Worm (Caenorhabditis elegans) whole organism, mixed stage, embryonic: Measurements from ENCODE around the gene R31.2.
A peak's percentile ranks its signal among the peaks of the same experiment; 100 is the strongest.

Experiments
- M03D4.4 ChIP-seq: sonication (generic microtip); optimal IDR thresholded peaks from 2 replicates; lab custom pipeline; 2017; ENCODE audit warnings: mild to moderate bottlenecking, missing genetic modification characterization, missing compliant biosample characterization
- bed-3 ChIP-seq: fragments of 200-800 bp; sonication (Bioruptor generic); optimal IDR thresholded peaks from 3 replicates; lab custom pipeline; 2018; ENCODE audit warnings: mild to moderate bottlenecking, missing genetic modification characterization, moderate library complexity, missing compliant biosample characterization
- blmp-1 ChIP-seq: fragments of 150-350 bp; optimal IDR thresholded peaks from 2 replicates; lab custom pipeline; 2014; ENCODE audit warnings: missing biosample characterization, missing genetic modification characterization
- ceh-39 ChIP-seq: fragments of 150-350 bp; optimal IDR thresholded peaks from 2 replicates; lab custom pipeline; 2014; ENCODE audit warnings: missing biosample characterization, missing genetic modification characterization
- ceh-43 ChIP-seq: fragments of 200-800 bp; sonication (Bioruptor generic); optimal IDR thresholded peaks from 2 replicates; lab custom pipeline; 2018; ENCODE audit warnings: mild to moderate bottlenecking, missing genetic modification characterization, moderate library complexity, missing compliant biosample characterization
- ceh-83 ChIP-seq: fragments of 200-800 bp; sonication (Bioruptor generic); optimal IDR thresholded peaks from 2 replicates; lab custom pipeline; 2018; ENCODE audit warnings: mild to moderate bottlenecking, missing genetic modification characterization, missing compliant biosample characterization
- ces-1 ChIP-seq: fragments of 150-350 bp; optimal IDR thresholded peaks from 2 replicates; lab custom pipeline; 2014; ENCODE audit warnings: missing biosample characterization, missing genetic modification reagents, missing genetic modification characterization
- cnd-1 ChIP-seq: fragments of 200-800 bp; sonication (Bioruptor generic); optimal IDR thresholded peaks from 2 replicates; lab custom pipeline; 2018; ENCODE audit warnings: mild to moderate bottlenecking, missing genetic modification characterization, missing compliant biosample characterization
- drap-1 ChIP-seq: fragments of 200-800 bp; sonication (Bioruptor generic); optimal IDR thresholded peaks from 3 replicates; lab custom pipeline; 2018; ENCODE audit warnings: mild to moderate bottlenecking, missing genetic modification characterization, missing compliant biosample characterization
- elt-1 ChIP-seq: sonication (generic microtip); optimal IDR thresholded peaks from 2 replicates; lab custom pipeline; 2017; ENCODE audit warnings: missing genetic modification characterization, mild to moderate bottlenecking, missing compliant biosample characterization, antibody characterized with exemption, moderate library complexity, borderline replicate concordance; ENCODE audit not compliant: insufficient read depth
- elt-3 ChIP-seq: fragments of 150-350 bp; optimal IDR thresholded peaks from 2 replicates; lab custom pipeline; 2014; ENCODE audit warnings: missing biosample characterization, missing genetic modification characterization
- flh-1 ChIP-seq: fragments of 200-800 bp; sonication (Bioruptor generic); optimal IDR thresholded peaks from 2 replicates; lab custom pipeline; 2018; ENCODE audit warnings: mild to moderate bottlenecking, missing genetic modification characterization, moderate library complexity, missing compliant biosample characterization
- ham-2 ChIP-seq: fragments of 200-800 bp; sonication (Bioruptor generic); optimal IDR thresholded peaks from 2 replicates; lab custom pipeline; 2018; ENCODE audit warnings: mild to moderate bottlenecking, missing genetic modification characterization, missing compliant biosample characterization
- hlh-1 ChIP-seq: fragments of 150-350 bp; optimal IDR thresholded peaks from 2 replicates; lab custom pipeline; 2014; ENCODE audit warnings: missing biosample characterization, missing genetic modification reagents, missing genetic modification characterization
- lin-13 ChIP-seq: fragments of 150-350 bp; optimal IDR thresholded peaks from 2 replicates; lab custom pipeline; 2014; ENCODE audit warnings: missing biosample characterization, missing genetic modification characterization
- lin-32 ChIP-seq: fragments of 200-800 bp; sonication (Bioruptor generic); optimal IDR thresholded peaks from 2 replicates; lab custom pipeline; 2018; ENCODE audit warnings: mild to moderate bottlenecking, missing genetic modification characterization, missing compliant biosample characterization
- lsy-2 ChIP-seq: fragments of 150-350 bp; optimal IDR thresholded peaks from 2 replicates; lab custom pipeline; 2014; ENCODE audit warnings: missing biosample characterization, missing genetic modification characterization
- mab-5 ChIP-seq: fragments of 150-350 bp; optimal IDR thresholded peaks from 2 replicates; lab custom pipeline; 2014; ENCODE audit warnings: missing biosample characterization, missing genetic modification characterization
- mep-1 ChIP-seq: fragments of 150-350 bp; optimal IDR thresholded peaks from 2 replicates; lab custom pipeline; 2017; ENCODE audit warnings: missing biosample characterization, missing genetic modification reagents, missing genetic modification characterization, inconsistent platforms
- mls-2 ChIP-seq: sonication (generic microtip); optimal IDR thresholded peaks from 2 replicates; lab custom pipeline; 2016; ENCODE audit warnings: mild to moderate bottlenecking, missing genetic modification characterization, moderate library complexity, missing compliant biosample characterization
- nhr-12 ChIP-seq: fragments of 150-350 bp; optimal IDR thresholded peaks from 2 replicates; lab custom pipeline; 2014; ENCODE audit warnings: missing biosample characterization, missing genetic modification characterization
- nhr-2 ChIP-seq: fragments of 150-350 bp; optimal IDR thresholded peaks from 2 replicates; lab custom pipeline; 2014; ENCODE audit warnings: missing biosample characterization, missing genetic modification characterization
- nhr-237 ChIP-seq: fragments of 150-350 bp; optimal IDR thresholded peaks from 2 replicates; lab custom pipeline; 2014; ENCODE audit warnings: missing biosample characterization, missing genetic modification characterization
- nhr-28 ChIP-seq: fragments of 150-350 bp; optimal IDR thresholded peaks from 2 replicates; lab custom pipeline; 2014; ENCODE audit warnings: missing biosample characterization, missing genetic modification characterization
- nhr-76 ChIP-seq: sonication (generic microtip); optimal IDR thresholded peaks from 2 replicates; lab custom pipeline; 2017; ENCODE audit warnings: missing biosample characterization, missing genetic modification characterization
- pha-4 ChIP-seq: fragments of 150-350 bp; optimal IDR thresholded peaks from 2 replicates; lab custom pipeline; 2018; ENCODE audit warnings: missing biosample characterization, missing genetic modification reagents, missing genetic modification characterization
- sem-2 ChIP-seq: fragments of 200-800 bp; sonication (Bioruptor generic); optimal IDR thresholded peaks from 2 replicates; lab custom pipeline; 2018; ENCODE audit warnings: mild to moderate bottlenecking, missing genetic modification characterization, missing compliant biosample characterization
- snpc-4 ChIP-seq: fragments of 150-350 bp; optimal IDR thresholded peaks from 2 replicates; lab custom pipeline; 2014; ENCODE audit warnings: missing biosample characterization, missing genetic modification characterization
- sptf-1 ChIP-seq: sonication (generic microtip); optimal IDR thresholded peaks from 2 replicates; lab custom pipeline; 2017; ENCODE audit warnings: mild to moderate bottlenecking, missing genetic modification characterization, moderate library complexity, missing compliant biosample characterization
- tbx-8 ChIP-seq: fragments of 200-800 bp; sonication (Bioruptor generic); optimal IDR thresholded peaks from 2 replicates; lab custom pipeline; 2018; ENCODE audit warnings: mild to moderate bottlenecking, missing genetic modification characterization, moderate library complexity, missing compliant biosample characterization
- unc-120 ChIP-seq: sonication (generic microtip); optimal IDR thresholded peaks from 2 replicates; lab custom pipeline; 2017; ENCODE audit warnings: missing genetic modification characterization, missing compliant biosample characterization; ENCODE audit not compliant: poor library complexity, severe bottlenecking
- unc-39 ChIP-seq: fragments of 150-350 bp; optimal IDR thresholded peaks from 2 replicates; lab custom pipeline; 2014; ENCODE audit warnings: missing biosample characterization, missing genetic modification characterization
- unc-62 ChIP-seq: fragments of 150-350 bp; optimal IDR thresholded peaks from 2 replicates; lab custom pipeline; 2014; ENCODE audit warnings: missing biosample characterization, missing genetic modification reagents, missing genetic modification characterization
- zip-8 ChIP-seq: fragments of 150-350 bp; optimal IDR thresholded peaks from 2 replicates; lab custom pipeline; 2014; ENCODE audit warnings: missing biosample characterization, missing genetic modification characterization
- ztf-11 ChIP-seq: fragments of 150-350 bp; optimal IDR thresholded peaks from 2 replicates; lab custom pipeline; 2014; ENCODE audit warnings: missing biosample characterization, missing genetic modification characterization

Gene R31.2

DNA sequence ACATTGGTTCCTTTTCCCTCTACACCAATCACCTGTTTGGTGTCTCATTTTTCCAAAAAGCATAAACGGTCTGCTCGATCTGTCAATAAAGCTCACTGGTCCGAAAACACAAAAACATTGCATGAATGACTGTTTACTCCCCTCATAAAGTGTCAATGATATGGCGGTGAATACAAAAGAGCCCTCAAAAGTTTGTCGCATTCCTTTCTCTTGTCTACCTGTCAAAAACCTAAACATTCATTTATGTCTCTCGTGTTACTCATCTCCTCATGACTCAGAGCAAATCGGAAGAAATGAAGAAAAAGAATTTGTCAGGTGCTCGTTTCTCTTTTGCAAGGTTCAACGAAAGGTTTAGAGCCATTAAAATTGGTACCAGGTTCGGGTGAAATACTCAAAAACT lies 33.9 kb downstream of the R31.2 start:
- TF ChIP-seq mab-5 (tag; lab: Kevin White, UChicago) (no peak), sptf-1 (tag; lab: Kevin White, UChicago) (no peak), snpc-4 (tag; lab: Kevin White, UChicago) (no peak), nhr-28 (tag; lab: Kevin White, UChicago) (no peak)

DNA sequence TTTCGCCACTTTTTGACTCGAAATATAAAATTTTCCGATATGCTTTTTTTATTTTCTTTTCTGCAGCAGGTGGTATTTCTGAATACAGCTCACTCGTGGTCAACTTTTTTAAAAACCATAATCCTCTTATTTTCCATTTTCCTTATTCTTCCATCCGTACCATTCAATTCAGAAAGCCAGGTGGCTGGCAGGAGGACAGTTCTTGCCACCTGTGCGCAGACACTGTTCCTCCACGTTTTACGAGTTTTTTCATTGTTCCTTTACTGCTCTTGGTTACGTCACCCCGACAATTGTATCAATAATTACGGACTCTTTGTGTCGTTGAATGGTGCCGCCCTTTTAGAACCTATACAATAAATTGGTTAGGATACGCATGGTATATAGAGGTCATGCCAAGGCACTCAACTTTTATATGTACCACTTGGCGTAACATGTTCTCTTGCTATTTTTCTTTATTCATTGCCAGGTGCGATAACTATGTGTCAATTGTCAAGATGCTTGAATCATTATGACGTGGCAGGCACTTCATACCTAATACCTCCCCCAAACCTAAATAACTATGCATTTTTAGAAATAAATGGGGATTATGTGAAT lies 35.6 kb downstream of the R31.2 start:
- TF ChIP-seq flh-1 (GFP tag; lab: Kevin White, UChicago) (no peak), zip-8 (tag; lab: Kevin White, UChicago) (peak; percentile 54), cnd-1 (tag; lab: Kevin White, UChicago) (peak; percentile 7), ces-1 (GFP tag; lab: Kevin White, UChicago) (no peak), lin-32 (GFP tag; lab: Kevin White, UChicago) (peak; percentile 94), ztf-11 (tag; lab: Kevin White, UChicago) (no peak), nhr-2 (peak; percentile 96)

DNA sequence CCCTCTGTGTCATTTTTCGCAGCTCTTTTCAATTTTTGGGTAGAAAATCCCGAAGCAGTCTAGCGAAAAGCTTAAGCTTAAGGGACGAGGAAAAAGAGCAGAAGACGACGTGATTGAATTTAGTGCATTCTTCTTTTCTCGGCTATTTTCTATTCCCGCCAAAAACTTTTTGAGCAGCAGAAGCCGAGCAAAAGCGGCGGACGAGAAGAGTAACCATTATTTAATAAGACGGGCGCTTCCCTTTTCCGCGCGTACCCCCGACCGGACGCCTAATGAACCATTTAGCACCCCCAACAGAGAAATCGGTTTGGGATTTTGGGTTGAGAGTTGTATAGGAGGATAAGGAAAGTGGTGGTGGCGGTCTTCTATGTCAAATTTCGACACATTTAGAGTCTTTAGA lies 36.2 kb downstream of the R31.2 start:
- TF ChIP-seq lin-32 (GFP tag; lab: Kevin White, UChicago): no peak
- peak; percentile 98 for TF ChIP-seq ces-1 (GFP tag; lab: Kevin White, UChicago)
- TF ChIP-seq zip-8 (tag; lab: Kevin White, UChicago): no peak
- no peak for TF ChIP-seq ham-2 (GFP tag; lab: Kevin White, UChicago)
- no peak for TF ChIP-seq sptf-1 (tag; lab: Kevin White, UChicago)
- TF ChIP-seq unc-62: no peak
- TF ChIP-seq blmp-1: no peak

DNA sequence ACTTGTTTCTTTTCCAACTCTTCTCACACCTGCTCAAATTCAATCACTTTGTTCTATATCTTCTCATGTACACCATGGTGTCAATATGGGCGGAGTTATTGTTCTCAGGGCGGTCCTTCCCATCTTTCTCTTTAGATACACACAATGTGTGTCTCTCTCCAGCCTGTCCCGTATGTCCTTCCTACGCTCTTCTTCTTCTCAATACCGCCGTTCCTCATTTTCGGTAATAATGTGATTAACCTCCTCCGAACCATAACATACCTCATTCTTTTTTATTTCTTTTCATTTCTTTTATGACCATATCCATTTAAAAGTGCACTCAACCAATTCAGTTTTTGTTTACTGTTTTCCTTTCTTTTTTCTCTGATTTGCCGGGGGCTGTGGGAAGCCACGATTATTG lies 38.2 kb downstream of the R31.2 start:
- TF ChIP-seq ztf-11 (tag; lab: Kevin White, UChicago) (no peak), elt-1 (tag; lab: Kevin White, UChicago) (no peak), ceh-83 (GFP tag; lab: Kevin White, UChicago) (no peak), zip-8 (tag; lab: Kevin White, UChicago) (no peak), nhr-237 (no peak), ham-2 (GFP tag; lab: Kevin White, UChicago) (peak; percentile 6), tbx-8 (GFP tag; lab: Kevin White, UChicago) (no peak), nhr-76 (tag; lab: Kevin White, UChicago) (no peak), nhr-2 (no peak), ces-1 (GFP tag; lab: Kevin White, UChicago) (peak; percentile 78), unc-62 (no peak)

DNA sequence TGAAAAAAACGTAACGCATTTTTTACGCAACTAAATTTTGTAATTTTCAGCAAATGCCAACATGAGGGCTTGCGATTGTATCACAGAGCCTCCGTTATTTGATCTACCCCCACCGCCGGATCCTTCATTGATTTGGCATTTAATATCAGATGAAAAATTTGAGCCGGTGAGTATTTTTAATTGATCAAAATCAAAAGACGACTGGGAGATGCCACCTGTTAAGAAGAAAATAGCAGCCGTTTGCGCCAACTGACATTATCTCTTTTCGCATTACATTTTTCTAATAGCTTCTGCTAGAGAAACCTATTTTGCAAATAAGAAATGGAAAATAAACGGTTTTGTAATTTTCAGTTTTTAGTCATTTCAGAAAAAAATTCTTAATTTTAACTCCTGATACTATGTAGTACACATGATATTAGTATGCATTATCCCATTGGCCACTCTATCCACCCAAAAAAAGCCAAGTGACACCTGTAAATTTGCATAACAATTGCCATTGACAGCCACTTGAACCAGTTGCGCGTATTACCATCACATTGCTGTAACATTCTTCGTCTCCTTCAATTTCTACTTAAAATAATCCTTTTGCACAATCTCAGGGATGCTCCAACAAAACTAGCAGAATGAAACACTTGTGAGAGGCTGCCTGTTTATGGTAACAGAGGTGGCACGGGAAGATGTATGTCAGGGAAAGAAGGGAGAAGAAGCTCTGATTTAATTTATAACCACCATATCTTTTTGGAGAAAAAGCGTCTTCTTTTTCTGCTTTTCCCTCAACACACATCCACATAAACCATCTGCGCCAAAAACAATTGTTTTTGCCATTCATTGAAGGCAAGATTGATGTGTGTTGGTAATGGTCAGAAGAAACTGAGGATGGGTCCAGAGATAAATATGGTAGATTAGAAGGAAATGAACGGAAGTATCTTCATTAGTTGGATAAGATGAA lies 41.2 kb downstream of the R31.2 start, which contains the start of gene F58H1.5:
Gene F58H1.5, plus strand, starts transcription at position 51 of the 949 bp plus-strand sequence.
- TF ChIP-seq sptf-1 (tag; lab: Kevin White, UChicago): no peak
- no peak for TF ChIP-seq nhr-28 (tag; lab: Kevin White, UChicago)
- TF ChIP-seq hlh-1 (tag; lab: Kevin White, UChicago): peak; percentile 98
- peak; percentile 60 for TF ChIP-seq nhr-2
- no peak for TF ChIP-seq elt-3 (tag; lab: Kevin White, UChicago)
- no peak for TF ChIP-seq tbx-8 (GFP tag; lab: Kevin White, UChicago)
- no peak for TF ChIP-seq mls-2 (tag; lab: Kevin White, UChicago)
- no peak for TF ChIP-seq ceh-83 (GFP tag; lab: Kevin White, UChicago)
- TF ChIP-seq ceh-43 (GFP tag; lab: Kevin White, UChicago): no peak
- no peak for TF ChIP-seq nhr-76 (tag; lab: Kevin White, UChicago)
- no peak for TF ChIP-seq mab-5 (tag; lab: Kevin White, UChicago)
- TF ChIP-seq zip-8 (tag; lab: Kevin White, UChicago): no peak
- no peak for TF ChIP-seq drap-1 (GFP tag; lab: Kevin White, UChicago)
- TF ChIP-seq snpc-4 (tag; lab: Kevin White, UChicago): no peak
- TF ChIP-seq ztf-11 (tag; lab: Kevin White, UChicago): no peak
- no peak for TF ChIP-seq cnd-1 (tag; lab: Kevin White, UChicago)
- no peak for TF ChIP-seq ham-2 (GFP tag; lab: Kevin White, UChicago)
- TF ChIP-seq mep-1 (tag; lab: Kevin White, UChicago): no peak
- TF ChIP-seq nhr-237: no peak
- TF ChIP-seq unc-39 (tag; lab: Kevin White, UChicago): no peak
- no peak for TF ChIP-seq flh-1 (GFP tag; lab: Kevin White, UChicago)
- no peak for TF ChIP-seq ceh-39 (tag; lab: Kevin White, UChicago)
- TF ChIP-seq bed-3: no peak
- no peak for TF ChIP-seq lin-32 (GFP tag; lab: Kevin White, UChicago)
- no peak for TF ChIP-seq nhr-12
- TF ChIP-seq lin-13: no peak
- peak; percentile 71 for TF ChIP-seq ces-1 (GFP tag; lab: Kevin White, UChicago)
- TF ChIP-seq blmp-1: no peak
- TF ChIP-seq M03D4.4 (tag; lab: Kevin White, UChicago): no peak
- TF ChIP-seq unc-62: peak; percentile 1
- TF ChIP-seq lsy-2 (tag; lab: Kevin White, UChicago): no peak
- peak; percentile 54 for TF ChIP-seq unc-120 (tag; lab: Kevin White, UChicago)
- TF ChIP-seq elt-1 (tag; lab: Kevin White, UChicago): no peak
- no peak for TF ChIP-seq sem-2 (GFP tag; lab: Kevin White, UChicago)
- TF ChIP-seq pha-4 (tag; lab: Kevin White, UChicago): no peak
